Worm (Caenorhabditis elegans) whole organism, L1 larva: ENCODE data around the gene R160.6.

Source experiments
- C34B4.2 ChIP-seq: sonication (generic microtip); optimal IDR thresholded peaks from 2 replicates; lab custom pipeline; 2017; ENCODE audit warnings: mild to moderate bottlenecking, missing genetic modification characterization, missing compliant biosample characterization
- egl-27 ChIP-seq, 2 experiments: fragments of 150-350 bp in 1 of 2; sonication (generic microtip); optimal IDR thresholded peaks; 3 replicates each; lab custom pipeline; 2017 to 2018; ENCODE audit warnings: missing biosample characterization in 2 of 2, missing genetic modification characterization in 2 of 2, missing genetic modification reagents in 2 of 2

ce11 chrX:4404717-4405116 is 31.7 kb upstream of the R160.6 start:
- TF ChIP-seq egl-27 (tag; optimal IDR thresholded peaks at IDR 0.05; lab: Kevin White, UChicago) (no peak), C34B4.2 (tag; lab: Kevin White, UChicago) (no peak)
